Fruit fly (Drosophila melanogaster) whole organism, pupa: ENCODE measurements around the gene Obp99b.

Experiments used
- CG10348 ChIP-seq: fragments of 200-800 bp; sonication (Bioruptor generic); IDR thresholded peaks from 2 replicates; pipeline ENCODE4 v1.3.6; 2022; ENCODE audit warnings: missing biosample characterization, missing genetic modification characterization
- CG12605 ChIP-seq: fragments of 200-800 bp; sonication (Bioruptor generic); IDR thresholded peaks from 2 replicates; pipeline ENCODE4 v1.3.6; 2022; ENCODE audit warnings: missing biosample characterization, missing genetic modification characterization
- CG13204 ChIP-seq: fragments of 200-800 bp; sonication (Bioruptor generic); optimal IDR thresholded peaks from 2 replicates; lab custom pipeline; 2018; ENCODE audit warnings: missing biosample characterization, mild to moderate bottlenecking, missing genetic modification characterization, moderate library complexity
- CG14655 ChIP-seq: fragments of 200-800 bp; sonication (Bioruptor generic); optimal IDR thresholded peaks from 3 replicates; lab custom pipeline; 2017; ENCODE audit warnings: mild to moderate bottlenecking, missing biosample characterization, missing genetic modification reagents, missing genetic modification characterization
- CG15710 ChIP-seq: fragments of 200-800 bp; sonication (Bioruptor generic); optimal IDR thresholded peaks from 2 replicates; lab custom pipeline; 2018; ENCODE audit warnings: missing biosample characterization, mild to moderate bottlenecking, missing genetic modification characterization, moderate library complexity
- CG17806 ChIP-seq: fragments of 200-800 bp; sonication (Bioruptor generic); optimal IDR thresholded peaks from 2 replicates; lab custom pipeline; 2018; ENCODE audit warnings: missing biosample characterization, mild to moderate bottlenecking, missing genetic modification characterization, moderate library complexity
- CG32121 ChIP-seq: fragments of 200-800 bp; sonication (Bioruptor generic); IDR thresholded peaks from 2 replicates; pipeline ENCODE4 v1.3.6; 2022; ENCODE audit warnings: missing biosample characterization, missing genetic modification characterization
- CG34367 ChIP-seq: fragments of 200-800 bp; sonication (Bioruptor generic); optimal IDR thresholded peaks from 2 replicates; lab custom pipeline; 2018; ENCODE audit warnings: missing biosample characterization, mild to moderate bottlenecking, missing genetic modification characterization
- CG8159 ChIP-seq: fragments of 200-800 bp; sonication (Bioruptor generic); optimal IDR thresholded peaks from 3 replicates; lab custom pipeline; 2018; ENCODE audit warnings: missing biosample characterization, mild to moderate bottlenecking, missing genetic modification characterization, moderate library complexity
- CG9948 ChIP-seq: fragments of 200-800 bp; sonication (Bioruptor generic); optimal IDR thresholded peaks from 2 replicates; lab custom pipeline; 2018; ENCODE audit warnings: missing biosample characterization, mild to moderate bottlenecking, missing genetic modification characterization, moderate library complexity
- EcR ChIP-seq: fragments of 200-800 bp; sonication (Bioruptor generic); optimal IDR thresholded peaks from 3 replicates; lab custom pipeline; 2019; ENCODE audit warnings: missing biosample characterization, missing genetic modification characterization, mild to moderate bottlenecking, moderate library complexity, missing genetic modification reagents
- Snoo ChIP-seq: fragments of 200-800 bp; sonication (Bioruptor generic); optimal IDR thresholded peaks from 3 replicates; lab custom pipeline; 2017; ENCODE audit warnings: missing biosample characterization, mild to moderate bottlenecking, missing genetic modification characterization, inconsistent platforms
- fd96Ca ChIP-seq: fragments of 200-800 bp; sonication (Bioruptor generic); IDR thresholded peaks from 3 replicates; pipeline ENCODE4 v1.3.6; 2022; ENCODE audit warnings: missing biosample characterization, missing genetic modification characterization
- rn ChIP-seq: fragments of 200-800 bp; sonication (Bioruptor generic); IDR thresholded peaks from 2 replicates; pipeline ENCODE4 v1.3.6; 2022; ENCODE audit warnings: missing biosample characterization, missing genetic modification characterization

- TF ChIP-seq Snoo (no peak), EcR (GFP tag; lab: Kevin White, UChicago) (peak; percentile 74), fd96Ca (no peak; the same call in 2 of the 3 replicates), CG10348 (GFP tag; lab: Robert Waterston, UW) (no peak), CG32121 (GFP tag; lab: Robert Waterston, UW) (peak; percentile 30; the same call in 1 of the 2 replicates), CG15710 (tag; lab: Kevin White, UChicago) (no peak), CG8159 (tag; lab: Kevin White, UChicago) (no peak), rn (GFP tag; lab: Robert Waterston, UW) (no peak), CG14655 (peak; percentile 32), CG12605 (peak; percentile 92), CG9948 (tag; lab: Kevin White, UChicago) (no peak), CG13204 (GFP tag; lab: Kevin White, UChicago) (no peak), CG34367 (no peak), CG17806 (no peak)
Measured at dm6 chr3R:29682152-29682600, 34.5 kb downstream of the Obp99b start, which contains the start of the genes CG7582 and Gycalpha99B.
